Worm (Caenorhabditis elegans) whole organism, young adult: ENCODE data around the gene C04H4.1.

ENCODE experiments used
- F37B4.10 ChIP-seq: fragments of 200-800 bp; sonication (Bioruptor generic); IDR thresholded peaks from 2 replicates; pipeline ENCODE4 v1.3.6; 2022; ENCODE audit warnings: missing genetic modification characterization, missing compliant biosample characterization
- F49E8.2 ChIP-seq: sonication (generic microtip); optimal IDR thresholded peaks from 3 replicates; lab custom pipeline; 2017; ENCODE audit warnings: missing genetic modification characterization, mild to moderate bottlenecking, missing compliant biosample characterization, antibody characterized with exemption, moderate library complexity; ENCODE audit not compliant: insufficient read depth
- K11D2.4 ChIP-seq: fragments of 200-800 bp; sonication (Bioruptor generic); IDR thresholded peaks from 2 replicates; pipeline ENCODE4 v1.3.6; 2022; ENCODE audit warnings: missing genetic modification reagents, missing genetic modification characterization, missing compliant biosample characterization
- let-607 ChIP-seq, 2 experiments: fragments of 200-800 bp in 1 of 2; sonication (Bioruptor generic) in 1 of 2; sonication (generic microtip) in 1 of 2; optimal IDR thresholded peaks; 2 replicates each; lab custom pipeline; 2016 to 2018; ENCODE audit warnings: mild to moderate bottlenecking in 2 of 2, missing compliant biosample characterization in 2 of 2, missing genetic modification characterization in 2 of 2, moderate library complexity in 2 of 2, missing genotype in 1 of 2
- mxl-1 ChIP-seq: sonication (generic microtip); optimal IDR thresholded peaks from 2 replicates; lab custom pipeline; 2016; ENCODE audit warnings: missing genetic modification characterization, missing compliant biosample characterization
- rec-8 ChIP-seq, 2 experiments: sonication (generic microtip); optimal IDR thresholded peaks; 2 replicates each; lab custom pipeline; 2016; ENCODE audit warnings: mild to moderate bottlenecking in 2 of 2, missing genetic modification characterization in 2 of 2, missing genetic modification reagents in 2 of 2, missing genotype in 2 of 2, missing biosample characterization in 1 of 2, missing compliant biosample characterization in 1 of 2, moderate library complexity in 1 of 2
- sdz-38 ChIP-seq: sonication (generic microtip); optimal IDR thresholded peaks from 2 replicates; lab custom pipeline; 2016; ENCODE audit warnings: missing genotype, missing genetic modification characterization, missing compliant biosample characterization

- TF ChIP-seq F49E8.2 (tag; lab: Kevin White, UChicago) = no peak
- TF ChIP-seq K11D2.4 (GFP tag; lab: Robert Waterston, UW) = no peak
- no peak for TF ChIP-seq sdz-38
- no peak for TF ChIP-seq rec-8 (tag; optimal IDR thresholded peaks at IDR 0.05; lab: Kevin White, UChicago)
- no peak for TF ChIP-seq let-607 (tag; optimal IDR thresholded peaks at IDR 0.05; lab: Kevin White, UChicago)
- no peak for TF ChIP-seq mxl-1 (tag; lab: Kevin White, UChicago)
- TF ChIP-seq F37B4.10 (GFP tag; lab: Robert Waterston, UW) = no peak
These were observed 42.8 kb downstream of the C04H4.1 start for ce11 chrII:8001428-8001827.
